Fruit fly (Drosophila melanogaster): ENCODE measurements around the gene CG8500.

The CG8500 gene

dm6 chr3R:9747900-9748663 is 36.4 kb upstream of the CG8500 start (continued):
- TF ChIP-seq pfk (GFP tag; optimal IDR thresholded peaks at IDR 0.05) (no peak), hbn (GFP tag; IDR thresholded peaks at IDR 0.05; ENCODE audit: partially characterized antibody) (no peak), dan (GFP tag; IDR thresholded peaks at IDR 0.05) (no peak), Myb (GFP tag; optimal IDR thresholded peaks at IDR 0.05) (peak; percentile 15), CG18599 (GFP tag; optimal IDR thresholded peaks at IDR 0.05) (no peak), Hr3 (GFP tag; optimal IDR thresholded peaks at IDR 0.05) (no peak), CG11398 (GFP tag; optimal IDR thresholded peaks at IDR 0.05) (no peak), mirr (GFP tag; optimal IDR thresholded peaks at IDR 0.05) (no peak), CG31365 (tag; optimal IDR thresholded peaks at IDR 0.05) (no peak), Usf (GFP tag; optimal IDR thresholded peaks at IDR 0.05) (no peak), Bgb (GFP tag; IDR thresholded peaks at IDR 0.05; ENCODE audit: partially characterized antibody) (no peak), gcm (GFP tag; optimal IDR thresholded peaks at IDR 0.05) (no peak), CG1529 (GFP tag; optimal IDR thresholded peaks at IDR 0.05) (no peak), CG3838 (GFP tag; optimal IDR thresholded peaks at IDR 0.05) (no peak), CG15073 (GFP tag; optimal IDR thresholded peaks at IDR 0.05) (no peak), cwo (GFP tag; optimal IDR thresholded peaks at IDR 0.05) (no peak), sisA (GFP tag; IDR thresholded peaks at IDR 0.05) (no peak), CG4424 (GFP tag; optimal IDR thresholded peaks at IDR 0.05) (no peak), Dp (GFP tag; optimal IDR thresholded peaks at IDR 0.05) (peak; percentile 75), CG4854 (GFP tag; optimal IDR thresholded peaks at IDR 0.05) (no peak), z (GFP tag; IDR thresholded peaks at IDR 0.05) (no peak), Fer3 (tag; optimal IDR thresholded peaks at IDR 0.05) (no peak), CG34422 (GFP tag; IDR thresholded peaks at IDR 0.05) (no peak; the same call in 2 of the 3 replicates), Scr (GFP tag; IDR thresholded peaks at IDR 0.05; ENCODE audit: partially characterized antibody) (no peak), nmo (GFP tag; optimal IDR thresholded peaks at IDR 0.05) (no peak), klu (GFP tag; IDR thresholded peaks at IDR 0.05) (no peak), CG17912 (GFP tag; optimal IDR thresholded peaks at IDR 0.05) (no peak), lola (GFP tag; optimal IDR thresholded peaks at IDR 0.05) (no peak), CG12155 (GFP tag; optimal IDR thresholded peaks at IDR 0.05) (no peak), Gug (GFP tag; IDR thresholded peaks at IDR 0.05) (no peak), CG32772 (GFP tag; IDR thresholded peaks at IDR 0.05) (no peak), salm (tag; optimal IDR thresholded peaks at IDR 0.05) (no peak), hth (optimal IDR thresholded peaks at IDR 0.05) (no peak), CG12769 (tag; optimal IDR thresholded peaks at IDR 0.05) (no peak), pho (GFP tag; optimal IDR thresholded peaks at IDR 0.05) (no peak), Taf1 (GFP tag; IDR thresholded peaks at IDR 0.05) (no peak), fu2 (GFP tag; optimal IDR thresholded peaks at IDR 0.05) (no peak), grn (GFP tag; optimal IDR thresholded peaks at IDR 0.05) (no peak), Neu2 (GFP tag; optimal IDR thresholded peaks at IDR 0.05; ENCODE audit: borderline replicate concordance) (no peak), btn (GFP tag; optimal IDR thresholded peaks at IDR 0.05) (no peak), MBD-R2 (GFP tag; IDR thresholded peaks at IDR 0.05) (peak; percentile 15; the same call in 1 of the 2 replicates), CG2889 (GFP tag; IDR thresholded peaks at IDR 0.05) (no peak), CG9797 (GFP tag; optimal IDR thresholded peaks at IDR 0.05) (peak; percentile 42), pzg (GFP tag; optimal IDR thresholded peaks at IDR 0.05) (peak; percentile 50), CG13287 (GFP tag; IDR thresholded peaks at IDR 0.05; ENCODE audit: partially characterized antibody) (no peak)

All from whole organism, embryonic.